Worm (Caenorhabditis elegans) whole organism, L4 larva: Measurements from ENCODE around the gene srxa-9.

Source experiments
- F44E2.7 ChIP-seq: fragments of 200-800 bp; sonication (Bioruptor generic); IDR thresholded peaks from 2 replicates; pipeline ENCODE4 v2.1.2; 2022; ENCODE audit warnings: missing genetic modification characterization, missing compliant biosample characterization
- F49E8.2 ChIP-seq: sonication (generic microtip); optimal IDR thresholded peaks from 2 replicates; lab custom pipeline; 2016; ENCODE audit warnings: missing compliant biosample characterization, mild to moderate bottlenecking, missing genetic modification characterization, borderline replicate concordance
- ZK546.5 ChIP-seq, 2 experiments: sonication (generic microtip); optimal IDR thresholded peaks; 2 replicates each; lab custom pipeline; 2017; ENCODE audit warnings: missing biosample characterization in 2 of 2, missing genetic modification characterization in 2 of 2
- fos-1 ChIP-seq: fragments of 150-350 bp; optimal IDR thresholded peaks from 2 replicates; lab custom pipeline; 2014; ENCODE audit warnings: missing biosample characterization, missing genetic modification characterization
- hlh-11 ChIP-seq: fragments of 200-800 bp; sonication (Bioruptor generic); optimal IDR thresholded peaks from 2 replicates; lab custom pipeline; 2018; ENCODE audit warnings: mild to moderate bottlenecking, missing genetic modification characterization, missing compliant biosample characterization
- lin-38 ChIP-seq: fragments of 200-800 bp; sonication (Bioruptor generic); IDR thresholded peaks from 2 replicates; pipeline ENCODE4 v1.3.6; 2022; ENCODE audit warnings: missing genetic modification reagents, missing genetic modification characterization, missing compliant biosample characterization
- lin-39 ChIP-seq: fragments of 150-350 bp; optimal IDR thresholded peaks from 2 replicates; lab custom pipeline; 2014; ENCODE audit warnings: missing biosample characterization, missing genetic modification reagents, missing genetic modification characterization
- madf-5 ChIP-seq, 2 experiments: fragments of 200-800 bp; sonication (Bioruptor generic); IDR thresholded peaks; 2 replicates each; pipeline ENCODE4 v1.3.6; 2022; ENCODE audit warnings: missing compliant biosample characterization in 2 of 2, missing genetic modification characterization in 2 of 2
- nhr-28 ChIP-seq: fragments of 150-350 bp; optimal IDR thresholded peaks from 2 replicates; lab custom pipeline; 2014; ENCODE audit warnings: missing biosample characterization, missing genetic modification characterization
- unc-130 ChIP-seq: sonication (generic microtip); optimal IDR thresholded peaks from 2 replicates; lab custom pipeline; 2016; ENCODE audit warnings: missing genetic modification reagents, missing genetic modification characterization, missing compliant biosample characterization
- unc-39 ChIP-seq: sonication (generic microtip); optimal IDR thresholded peaks from 2 replicates; lab custom pipeline; 2017; ENCODE audit warnings: missing biosample characterization, missing genetic modification characterization
- unc-62 ChIP-seq, 3 experiments: fragments of 150-350 bp in 1 of 3; sonication (generic microtip); optimal IDR thresholded peaks in 2 of 3; peaks in 1 of 3; 1 replicate in 1 of 3; 2 replicates in 2 of 3; lab custom pipeline; 2014 to 2017; ENCODE audit warnings: missing biosample characterization in 3 of 3, missing genetic modification characterization in 3 of 3, missing genetic modification reagents in 3 of 3, missing genotype in 1 of 3

DNA sequence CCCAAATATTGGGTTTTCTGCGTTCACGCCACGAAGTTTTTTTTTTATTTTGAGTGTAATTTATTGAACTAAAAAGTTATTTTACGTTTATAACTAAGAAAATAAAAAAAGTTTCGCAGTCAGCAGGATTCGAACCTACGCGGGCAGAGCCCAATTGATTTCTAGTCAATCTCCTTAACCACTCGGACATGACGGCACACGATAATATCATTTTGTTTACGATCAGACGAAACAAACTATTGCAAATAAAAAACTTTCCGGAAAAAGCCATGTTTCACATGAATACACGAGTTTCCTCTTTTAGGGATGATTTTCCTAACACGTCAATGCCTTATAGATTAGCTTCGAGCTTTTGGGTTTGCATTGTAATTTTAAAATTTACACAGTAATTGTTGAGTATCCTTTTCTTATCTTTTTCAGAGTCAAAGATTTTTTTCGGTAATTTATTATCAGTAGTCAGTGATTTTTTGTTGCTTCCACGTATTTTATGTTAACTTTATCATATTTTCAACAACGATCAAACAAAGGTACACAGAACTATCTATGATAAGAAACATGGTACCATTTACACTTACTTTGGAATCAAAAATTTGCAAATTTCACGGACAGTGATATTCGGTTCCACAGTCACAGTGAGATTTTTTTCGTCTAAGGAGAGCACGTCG is 23.2 kb downstream of the srxa-9 start:
- TF ChIP-seq madf-5 (GFP tag; IDR thresholded peaks at IDR 0.05; lab: Robert Waterston, UW) (no peak), ZK546.5 (tag; optimal IDR thresholded peaks at IDR 0.05; lab: Kevin White, UChicago) (no peak), nhr-28 (tag; lab: Kevin White, UChicago) (peak; percentile 14), fos-1 (no peak), unc-39 (tag; lab: Kevin White, UChicago) (no peak), F49E8.2 (tag; lab: Kevin White, UChicago) (no peak), lin-39 (no peak), F44E2.7 (GFP tag; lab: Robert Waterston, UW) (no peak), unc-130 (GFP tag; lab: Kevin White, UChicago) (no peak), unc-62 (GFP tag; optimal IDR thresholded peaks at IDR 0.05 in 1 of 2; lab: Kevin White, UChicago) (no peak), unc-62 (tag; optimal IDR thresholded peaks at IDR 0.05; lab: Kevin White, UChicago) (no peak), hlh-11 (tag; lab: Kevin White, UChicago) (no peak), lin-38 (GFP tag; lab: Robert Waterston, UW) (no peak)
